Fruit fly (Drosophila melanogaster): ENCODE data around the gene CG3308.

The CG3308 gene

dm6 chr3R:21295004-21295403 is 21.4 kb upstream of the CG3308 start:
- TF ChIP-seq Scr (GFP tag; IDR thresholded peaks at IDR 0.05; ENCODE audit: partially characterized antibody) (no peak), zf30C (GFP tag; optimal IDR thresholded peaks at IDR 0.05) (peak; percentile 93), tup (GFP tag; optimal IDR thresholded peaks at IDR 0.05) (no peak), cas (GFP tag; IDR thresholded peaks at IDR 0.05) (no peak), Fer1 (GFP tag; optimal IDR thresholded peaks at IDR 0.05) (peak; percentile 37), CG13894 (tag; optimal IDR thresholded peaks at IDR 0.05) (peak; percentile 20), amos (GFP tag; IDR thresholded peaks at IDR 0.05; ENCODE audit: partially characterized antibody) (peak; percentile 16; the same call in 1 of the 2 replicates), cg (GFP tag; optimal IDR thresholded peaks at IDR 0.05) (no peak), CG32767 (GFP tag; IDR thresholded peaks at IDR 0.05) (0 out of 2 replicates have a peak, but pooled peaks have one; percentile 21), jigr1 (GFP tag; IDR thresholded peaks at IDR 0.05) (no peak), odd (GFP tag; optimal IDR thresholded peaks at IDR 0.05) (no peak), CG12104 (GFP tag; optimal IDR thresholded peaks at IDR 0.05) (no peak), CG2120 (GFP tag; optimal IDR thresholded peaks at IDR 0.05) (peak; percentile 25), mirr (GFP tag; optimal IDR thresholded peaks at IDR 0.05) (no peak), Stat92E (GFP tag; optimal IDR thresholded peaks at IDR 0.05) (no peak), Optix (GFP tag; IDR thresholded peaks at IDR 0.05) (no peak), CG14441 (GFP tag; IDR thresholded peaks at IDR 0.05) (no peak), Doc3 (GFP tag; IDR thresholded peaks at IDR 0.05; ENCODE audit: partially characterized antibody) (peak; percentile 37; the same call in 2 of the 3 replicates), MTF-1 (GFP tag; optimal IDR thresholded peaks at IDR 0.05; ENCODE audit: borderline replicate concordance) (no peak), B-H1 (GFP tag; IDR thresholded peaks at IDR 0.05) (no peak), Hr78 (GFP tag; optimal IDR thresholded peaks at IDR 0.05) (no peak), Side (GFP tag; optimal IDR thresholded peaks at IDR 0.05) (no peak), Lim3 (GFP tag; IDR thresholded peaks at IDR 0.05) (no peak), pros (GFP tag; optimal IDR thresholded peaks at IDR 0.05) (peak; percentile 51), pzg (GFP tag; optimal IDR thresholded peaks at IDR 0.05) (no peak), Rfx (GFP tag; IDR thresholded peaks at IDR 0.05) (0 out of 2 replicates have a peak, but pooled peaks have one; percentile 32), chinmo (GFP tag; IDR thresholded peaks at IDR 0.05; ENCODE audit: partially characterized antibody) (0 out of 4 replicates have a peak, but pooled peaks have one; percentile 3), Awh (GFP tag; IDR thresholded peaks at IDR 0.05) (0 out of 2 replicates have a peak, but pooled peaks have one; percentile 14), sob (GFP tag; IDR thresholded peaks at IDR 0.05) (no peak), lab (GFP tag; optimal IDR thresholded peaks at IDR 0.05) (peak; percentile 9), CG2712 (tag; optimal IDR thresholded peaks at IDR 0.05) (no peak), CTCF (GFP tag; optimal IDR thresholded peaks at IDR 0.05) (no peak), Abd-B (GFP tag; optimal IDR thresholded peaks at IDR 0.05) (no peak), lilli (GFP tag; optimal IDR thresholded peaks at IDR 0.05) (peak; percentile 5), slbo (GFP tag; IDR thresholded peaks at IDR 0.05) (no peak), CG7271 (tag; optimal IDR thresholded peaks at IDR 0.05) (no peak), twi (tag; optimal IDR thresholded peaks at IDR 0.05) (peak; percentile 26), lmd (GFP tag; IDR thresholded peaks at IDR 0.05) (peak; percentile 20; the same call in 1 of the 2 replicates), CG10366 (GFP tag; IDR thresholded peaks at IDR 0.05) (no peak), ase (GFP tag; IDR thresholded peaks at IDR 0.05) (no peak), CkIIα-i1 (GFP tag; IDR thresholded peaks at IDR 0.05) (no peak), row (GFP tag; IDR thresholded peaks at IDR 0.05) (peak; percentile 29; the same call in 1 of the 3 replicates), ems (GFP tag; optimal IDR thresholded peaks at IDR 0.05) (no peak), HLH4C (GFP tag; IDR thresholded peaks at IDR 0.05; ENCODE audit: partially characterized antibody) (no peak), zfh1 (GFP tag; IDR thresholded peaks at IDR 0.05) (no peak), CG10431 (GFP tag; optimal IDR thresholded peaks at IDR 0.05) (no peak), CG10209 (GFP tag; optimal IDR thresholded peaks at IDR 0.05) (no peak), crp (GFP tag; optimal IDR thresholded peaks at IDR 0.05) (peak in 1 of 2 experiments; percentile 2), CG15514 (GFP tag; optimal IDR thresholded peaks at IDR 0.05) (peak; percentile 20), scrt (GFP tag; optimal IDR thresholded peaks at IDR 0.05) (peak; percentile 50)
